Fruit fly (Drosophila melanogaster): Measurements from ENCODE around the gene CG13937.

The CG13937 gene

dm6 chr3L:1865121-1865727 is 17.6 kb downstream of the CG13937 start, which contains the start of the genes HBS1 and CG12025 (continued):
- TF ChIP-seq Aef1 (GFP tag; IDR thresholded peaks at IDR 0.05) (peak; percentile 57), gcm2 (GFP tag; optimal IDR thresholded peaks at IDR 0.05) (no peak), CG14965 (GFP tag; optimal IDR thresholded peaks at IDR 0.05; ENCODE audit: borderline replicate concordance) (no peak), twi (tag; optimal IDR thresholded peaks at IDR 0.05) (peak; percentile 45), HHEX (GFP tag; optimal IDR thresholded peaks at IDR 0.05) (no peak), ewg (GFP tag; optimal IDR thresholded peaks at IDR 0.05) (peak; percentile 66), CG2875 (GFP tag; optimal IDR thresholded peaks at IDR 0.05) (no peak), CG10366 (GFP tag; IDR thresholded peaks at IDR 0.05) (peak; percentile 62), CG13894 (tag; optimal IDR thresholded peaks at IDR 0.05) (peak; percentile 59), sd (tag; optimal IDR thresholded peaks at IDR 0.05) (peak; percentile 53), CG6791 (GFP tag; IDR thresholded peaks at IDR 0.05; ENCODE audit: partially characterized antibody) (no peak), mld (GFP tag; IDR thresholded peaks at IDR 0.05; ENCODE audit: partially characterized antibody) (no peak), CG7745 (tag; optimal IDR thresholded peaks at IDR 0.05) (no peak), amos (GFP tag; IDR thresholded peaks at IDR 0.05; ENCODE audit: partially characterized antibody) (0 out of 2 replicates have a peak, but pooled peaks have one; percentile 4), ato (GFP tag; IDR thresholded peaks at IDR 0.05; ENCODE audit: partially characterized antibody) (no peak), Bdp1 (GFP tag; optimal IDR thresholded peaks at IDR 0.05) (peak; percentile 40), CG6854 (GFP tag; optimal IDR thresholded peaks at IDR 0.05) (no peak), CG1832 (GFP tag; optimal IDR thresholded peaks at IDR 0.05) (no peak), CG11093 (GFP tag; IDR thresholded peaks at IDR 0.05) (peak; percentile 36; the same call in 1 of the 3 replicates), CG2120 (GFP tag; optimal IDR thresholded peaks at IDR 0.05) (peak; percentile 82), CG1024 (GFP tag; IDR thresholded peaks at IDR 0.05) (peak; percentile 10; the same call in 1 of the 2 replicates), Sry-δ (GFP tag; optimal IDR thresholded peaks at IDR 0.05) (peak; percentile 63), btn (GFP tag; optimal IDR thresholded peaks at IDR 0.05) (no peak), CG16815 (GFP tag; optimal IDR thresholded peaks at IDR 0.05) (peak; percentile 38), lov (optimal IDR thresholded peaks at IDR 0.05) (no peak), lov (GFP tag; IDR thresholded peaks at IDR 0.05) (no peak), sens-2 (GFP tag; IDR thresholded peaks at IDR 0.05) (no peak), zfh1 (GFP tag; IDR thresholded peaks at IDR 0.05) (peak; percentile 56; the same call in 1 of the 3 replicates), da (GFP tag; optimal IDR thresholded peaks at IDR 0.05) (no peak), CG4328 (GFP tag; optimal IDR thresholded peaks at IDR 0.05) (peak; percentile 11), exex (tag; optimal IDR thresholded peaks at IDR 0.05) (no peak), Elba2 (GFP tag; optimal IDR thresholded peaks at IDR 0.05) (no peak), CG12942 (GFP tag; optimal IDR thresholded peaks at IDR 0.05) (peak; percentile 9), CG3847 (GFP tag; IDR thresholded peaks at IDR 0.05) (peak; percentile 71), CG17361 (GFP tag; IDR thresholded peaks at IDR 0.05) (peak; percentile 73), CG30403 (GFP tag; optimal IDR thresholded peaks at IDR 0.05) (peak; percentile 71), fd3F (GFP tag; optimal IDR thresholded peaks at IDR 0.05) (peak; percentile 0), az2 (GFP tag; optimal IDR thresholded peaks at IDR 0.05) (peak; percentile 24), nerfin-1 (tag; optimal IDR thresholded peaks at IDR 0.05) (peak; percentile 50), h (optimal IDR thresholded peaks at IDR 0.05) (no peak), CG14667 (GFP tag; IDR thresholded peaks at IDR 0.05) (peak; percentile 41; the same call in 1 of the 2 replicates), nau (GFP tag; optimal IDR thresholded peaks at IDR 0.05) (no peak), Dp (GFP tag; optimal IDR thresholded peaks at IDR 0.05) (peak; percentile 14), CG8388 (GFP tag; optimal IDR thresholded peaks at IDR 0.05) (peak; percentile 38), Asciz (GFP tag; optimal IDR thresholded peaks at IDR 0.05) (no peak), CG9817 (tag; optimal IDR thresholded peaks at IDR 0.05) (peak; percentile 63), HmgZ (tag; optimal IDR thresholded peaks at IDR 0.05) (peak; percentile 71), Atf3 (GFP tag; optimal IDR thresholded peaks at IDR 0.05) (no peak), CG7786 (GFP tag; optimal IDR thresholded peaks at IDR 0.05) (peak; percentile 48), sens (GFP tag) (peak; percentile 94)

Data from whole organism, embryonic.